Worm (Caenorhabditis elegans): ENCODE measurements around the gene C53A5.2.

C53A5.2 gene

DNA sequence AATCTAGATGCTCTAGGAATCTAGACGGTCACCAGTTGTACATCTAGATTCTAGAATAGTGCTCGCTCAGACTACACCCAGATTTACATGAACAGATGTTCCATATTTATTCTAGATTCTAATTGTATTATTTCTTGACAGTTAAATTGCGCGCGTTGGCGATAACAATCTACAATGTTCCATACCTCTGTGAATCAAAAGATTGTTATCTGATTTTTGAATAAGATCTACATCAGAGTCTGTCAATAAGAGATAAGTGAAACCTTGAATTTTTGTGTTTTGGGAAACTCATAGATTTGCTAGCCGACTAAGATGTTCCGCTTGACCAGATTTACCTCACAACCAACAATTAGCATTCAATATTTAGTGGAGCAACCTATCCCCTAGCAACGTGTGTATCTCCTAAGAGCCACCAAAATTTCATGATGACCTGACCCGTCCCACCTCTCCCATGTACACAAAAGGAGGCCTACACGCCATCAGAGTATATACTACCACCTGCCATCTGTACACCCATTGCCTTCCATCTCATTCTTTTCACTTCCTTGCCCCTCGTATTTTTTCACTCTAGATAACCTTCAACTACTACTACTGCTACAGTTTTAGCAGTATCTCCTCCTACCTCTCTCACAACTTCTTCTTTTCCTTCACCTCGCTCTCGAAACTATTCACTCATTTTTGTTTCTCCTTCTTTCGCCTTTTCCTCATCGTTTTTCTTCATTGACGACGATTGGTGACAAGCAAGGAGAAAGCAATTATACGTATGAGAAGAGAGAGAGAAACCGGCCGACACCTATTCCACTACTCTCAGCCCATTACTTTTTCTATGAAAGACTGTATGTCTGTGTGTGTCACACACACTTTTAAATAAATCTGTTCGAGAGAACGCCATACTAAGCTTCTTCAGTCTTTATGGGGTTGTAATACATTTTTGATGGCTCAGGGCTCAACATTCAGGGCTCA is 16.0 kb downstream of the C53A5.2 start:
- no peak for TF ChIP-seq hlh-8 (tag; optimal IDR thresholded peaks at IDR 0.05)
- TF ChIP-seq ceh-30 (tag; optimal IDR thresholded peaks at IDR 0.05): no peak
- no peak for TF ChIP-seq pag-3 (tag; optimal IDR thresholded peaks at IDR 0.05; ENCODE audit: borderline replicate concordance)
- no peak for TF ChIP-seq pros-1 (tag; optimal IDR thresholded peaks at IDR 0.05)
- TF ChIP-seq rnt-1 (tag; optimal IDR thresholded peaks at IDR 0.05): peak; percentile 22
- TF ChIP-seq K09A11.1 (tag; optimal IDR thresholded peaks at IDR 0.05; ENCODE audit: insufficient read depth): no peak
- TF ChIP-seq ceh-9 (tag; optimal IDR thresholded peaks at IDR 0.05): no peak
- TF ChIP-seq dve-1 (tag; optimal IDR thresholded peaks at IDR 0.05): no peak
- peak; percentile 3 for TF ChIP-seq elt-2 (tag; optimal IDR thresholded peaks at IDR 0.05)
- no peak for TF ChIP-seq ceh-22 (tag; optimal IDR thresholded peaks at IDR 0.05)
- TF ChIP-seq C08G9.2 (tag; optimal IDR thresholded peaks at IDR 0.05): no peak
- TF ChIP-seq F13H6.1 (tag; optimal IDR thresholded peaks at IDR 0.05): no peak
- TF ChIP-seq fkh-10 (GFP tag; optimal IDR thresholded peaks at IDR 0.05): no peak
- TF ChIP-seq unc-55 (GFP tag; optimal IDR thresholded peaks at IDR 0.05): peak; percentile 6
- TF ChIP-seq mec-3 (tag; optimal IDR thresholded peaks at IDR 0.05; ENCODE audit: borderline replicate concordance): no peak
- no peak for TF ChIP-seq ceh-2 (tag; optimal IDR thresholded peaks at IDR 0.05)
- no peak for TF ChIP-seq npax-4 (tag; optimal IDR thresholded peaks at IDR 0.05)
- TF ChIP-seq ceh-19 (GFP tag; optimal IDR thresholded peaks at IDR 0.05): no peak

DNA sequence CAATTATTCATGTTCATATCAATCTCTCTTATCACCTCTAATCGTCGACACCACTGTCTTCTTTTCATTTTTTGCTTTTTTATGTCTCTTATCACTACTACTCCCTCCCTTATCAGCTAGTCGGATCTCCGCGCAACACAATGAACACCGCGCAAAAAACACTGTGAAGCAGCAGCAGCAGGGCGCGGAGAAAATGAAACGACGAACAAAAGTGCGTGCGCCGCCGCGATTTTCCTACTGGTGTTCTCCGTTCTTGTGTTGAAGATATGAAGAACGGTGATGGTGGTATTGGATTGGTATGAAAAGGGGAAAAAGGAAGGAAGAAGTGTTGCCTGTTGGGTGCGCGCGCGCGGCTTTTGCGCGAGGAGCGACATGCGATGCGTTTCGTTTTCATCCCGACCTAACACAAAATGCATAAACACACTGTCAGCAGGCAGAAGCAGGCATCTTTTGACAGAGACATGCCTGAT is 17.2 kb downstream of the C53A5.2 start:
- TF ChIP-seq ceh-34 (tag; optimal IDR thresholded peaks at IDR 0.05) (no peak), ref-2 (tag; optimal IDR thresholded peaks at IDR 0.05) (peak; percentile 79), nhr-232 (tag; optimal IDR thresholded peaks at IDR 0.05) (no peak), fax-1 (tag; optimal IDR thresholded peaks at IDR 0.05) (no peak), ceh-18 (tag; optimal IDR thresholded peaks at IDR 0.05) (no peak), sdc-2 (tag; optimal IDR thresholded peaks at IDR 0.05) (no peak), ceh-45 (GFP tag; IDR thresholded peaks at IDR 0.05) (no peak), elt-2 (tag; optimal IDR thresholded peaks at IDR 0.05) (peak; percentile 97), rnt-1 (tag; optimal IDR thresholded peaks at IDR 0.05) (peak; percentile 45), syd-9 (tag; optimal IDR thresholded peaks at IDR 0.05) (peak; percentile 11), pha-4 (tag; optimal IDR thresholded peaks at IDR 0.05) (no peak), C08G9.2 (tag; optimal IDR thresholded peaks at IDR 0.05) (peak; percentile 16), ceh-31 (tag; optimal IDR thresholded peaks at IDR 0.05) (peak; percentile 10), ztf-16 (tag; optimal IDR thresholded peaks at IDR 0.05) (no peak), ceh-2 (tag; optimal IDR thresholded peaks at IDR 0.05) (no peak), hlh-15 (tag; optimal IDR thresholded peaks at IDR 0.05) (no peak)

DNA sequence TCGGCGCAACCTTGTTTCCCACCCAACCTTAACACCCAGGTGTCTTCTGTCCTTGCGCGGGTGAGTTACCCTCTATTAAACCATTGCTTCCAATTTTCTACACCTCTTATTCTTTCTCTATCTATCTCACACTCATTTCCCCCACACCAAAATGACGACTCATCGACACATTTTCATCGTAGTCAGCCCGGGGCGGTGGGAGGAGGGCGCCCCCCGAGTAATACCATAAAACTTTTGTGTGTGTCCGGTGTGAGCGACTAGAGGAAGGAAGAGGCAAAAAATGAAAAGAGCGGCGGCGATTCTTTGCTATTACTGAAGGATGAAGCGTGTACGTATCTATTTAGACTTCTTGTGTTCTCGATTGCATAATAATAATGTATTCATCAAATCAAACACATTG is 18.2 kb downstream of the C53A5.2 start:
- TF ChIP-seq tbx-2 (tag; optimal IDR thresholded peaks at IDR 0.05): no peak
- no peak for TF ChIP-seq eyg-1 (tag; optimal IDR thresholded peaks at IDR 0.05)
- TF ChIP-seq pha-2 (tag; optimal IDR thresholded peaks at IDR 0.05): no peak
- no peak for TF ChIP-seq ceh-45 (GFP tag; IDR thresholded peaks at IDR 0.05)
- no peak for TF ChIP-seq ceh-22 (tag; optimal IDR thresholded peaks at IDR 0.05)
- TF ChIP-seq nfya-1 (tag; optimal IDR thresholded peaks at IDR 0.05): no peak
- TF ChIP-seq Y22D7AL.16 (tag; optimal IDR thresholded peaks at IDR 0.05): no peak
- peak; percentile 3 for TF ChIP-seq lin-11 (tag; optimal IDR thresholded peaks at IDR 0.05)

DNA sequence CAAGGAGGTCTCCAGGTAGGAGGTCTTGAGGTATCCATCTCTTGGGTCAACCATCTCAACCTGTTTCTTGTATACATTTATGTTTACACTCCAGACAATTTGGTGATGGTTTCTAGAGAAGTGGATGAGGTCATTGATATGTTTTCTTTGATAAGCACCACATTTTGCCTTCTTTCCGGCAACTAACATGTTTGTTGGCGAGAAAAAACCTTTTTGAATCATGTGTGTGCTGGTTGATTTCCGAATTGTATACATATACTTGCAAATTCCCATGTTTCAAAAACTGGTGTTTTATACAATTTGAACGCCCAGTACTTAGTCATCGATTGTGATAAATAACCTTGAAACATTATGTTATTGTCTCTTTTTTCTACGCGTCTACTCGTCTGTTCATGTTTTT is 18.9 kb downstream of the C53A5.2 start:
- no peak for TF ChIP-seq elt-2 (tag; optimal IDR thresholded peaks at IDR 0.05)
- TF ChIP-seq nhr-11 (tag; optimal IDR thresholded peaks at IDR 0.05): no peak
- no peak for TF ChIP-seq unc-3 (GFP tag; conservative IDR thresholded peaks at IDR 0.05)
- no peak for TF ChIP-seq unc-3 (tag; optimal IDR thresholded peaks at IDR 0.05)
- TF ChIP-seq madf-2 (tag; optimal IDR thresholded peaks at IDR 0.05): no peak
- no peak for TF ChIP-seq T23F11.4 (GFP tag; optimal IDR thresholded peaks at IDR 0.05)
- TF ChIP-seq Y22D7AL.16 (tag; optimal IDR thresholded peaks at IDR 0.05): no peak
